Worm (Caenorhabditis elegans): ENCODE measurements around the gene inx-6.

inx-6 gene

DNA sequence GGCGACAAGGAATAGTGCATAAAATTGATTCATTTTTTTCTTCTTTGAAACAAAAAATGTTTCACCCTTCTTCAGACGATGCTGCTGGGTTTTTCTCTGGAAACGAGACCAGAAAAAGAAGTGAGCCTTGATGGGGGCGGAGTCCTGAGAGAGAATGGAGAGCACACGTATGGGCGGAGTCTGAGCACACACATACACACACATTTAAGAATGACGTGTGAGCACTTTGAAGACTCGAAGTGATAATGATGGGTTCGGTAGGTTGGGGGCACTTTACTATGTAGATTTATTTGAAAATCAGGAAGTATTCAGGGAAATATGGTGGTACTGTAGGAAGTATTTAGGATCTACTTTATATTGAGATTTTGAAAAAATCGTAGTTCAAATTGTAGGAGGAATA, 11.1 kb downstream of the inx-6 start, which contains the start of gene flp-9:
Gene flp-9 (minus strand): TSS at position 101 of the 400 bp plus-strand sequence.
- TF ChIP-seq fax-1 (tag; optimal IDR thresholded peaks at IDR 0.05) (no peak), pat-9 (tag; optimal IDR thresholded peaks at IDR 0.05) (no peak)

- TF ChIP-seq nhr-232 (tag; optimal IDR thresholded peaks at IDR 0.05), result no peak
- TF ChIP-seq unc-42 (tag; optimal IDR thresholded peaks at IDR 0.05), result peak; percentile 90
Measured at ce11 chrIV:12762782-12763181, 16.4 kb downstream of the inx-6 start.

DNA sequence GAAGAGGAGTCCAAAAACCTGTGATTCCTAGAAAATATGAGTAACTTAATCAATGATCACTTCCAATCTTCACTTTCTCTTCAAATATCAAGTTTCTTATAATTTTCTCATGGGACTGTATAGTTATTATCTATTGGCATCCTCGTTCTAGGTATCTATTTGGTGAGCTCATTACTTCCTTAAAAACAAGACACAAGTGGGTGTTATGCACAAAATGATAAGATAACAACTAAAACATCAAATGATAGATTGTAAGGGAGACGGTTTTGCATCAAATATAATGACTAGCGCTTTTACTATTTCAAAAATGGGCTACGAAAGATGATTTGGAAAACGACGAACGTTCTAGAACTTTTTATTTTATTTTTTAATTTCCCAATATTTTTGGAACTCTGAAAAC, 18.7 kb downstream of the inx-6 start, which contains the start of gene ZK897.10:
Gene ZK897.10 (plus strand): TSS at position 285 of the 400 bp plus-strand sequence.
- TF ChIP-seq elt-2 (tag; optimal IDR thresholded peaks at IDR 0.05), result peak; percentile 86
- TF ChIP-seq sox-2 (GFP tag; IDR thresholded peaks at IDR 0.05), result no peak

DNA sequence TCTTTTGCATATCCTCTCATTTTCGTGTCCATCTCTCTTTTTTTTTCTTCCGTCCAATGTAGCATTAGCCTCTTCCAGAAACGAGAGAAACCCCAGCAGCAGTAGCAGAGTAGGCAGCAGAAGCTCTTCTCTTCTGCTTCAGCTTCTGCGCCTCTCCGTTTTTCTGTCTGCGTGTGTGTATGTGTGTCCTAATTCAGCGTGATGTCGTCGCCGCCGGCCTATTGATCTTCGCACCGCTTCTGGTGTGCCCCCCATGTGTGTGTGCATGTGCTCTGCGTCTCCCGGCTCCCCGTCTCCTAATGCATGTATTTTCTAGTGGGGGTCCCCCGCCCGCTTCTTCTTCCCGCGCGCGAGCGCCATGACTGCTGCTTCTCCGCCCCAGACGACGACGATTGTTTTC, 25.0 kb downstream of the inx-6 start:
- TF ChIP-seq unc-3 (GFP tag; conservative IDR thresholded peaks at IDR 0.05) (no peak; the same call in 1 of the 2 replicates), unc-3 (tag; optimal IDR thresholded peaks at IDR 0.05) (peak; percentile 11), dmd-4 (tag; optimal IDR thresholded peaks at IDR 0.05; ENCODE audit: borderline replicate concordance) (peak; percentile 28), che-1 (tag; optimal IDR thresholded peaks at IDR 0.05) (no peak), pax-1 (tag; optimal IDR thresholded peaks at IDR 0.05) (no peak), F13H6.1 (tag; optimal IDR thresholded peaks at IDR 0.05) (peak; percentile 5), nfya-1 (tag; optimal IDR thresholded peaks at IDR 0.05) (peak; percentile 44), pqm-1 (tag; optimal IDR thresholded peaks at IDR 0.05) (no peak), tbx-2 (tag; optimal IDR thresholded peaks at IDR 0.05) (peak; percentile 65), ceh-34 (tag; optimal IDR thresholded peaks at IDR 0.05) (peak; percentile 59), pros-1 (tag; optimal IDR thresholded peaks at IDR 0.05) (peak; percentile 29), ceh-14 (tag; optimal IDR thresholded peaks at IDR 0.05) (peak; percentile 71), ceh-31 (tag; optimal IDR thresholded peaks at IDR 0.05) (peak; percentile 85), tbx-7 (tag; optimal IDR thresholded peaks at IDR 0.05) (no peak), syd-9 (tag; optimal IDR thresholded peaks at IDR 0.05) (peak; percentile 50), fax-1 (tag; optimal IDR thresholded peaks at IDR 0.05) (peak; percentile 67), unc-42 (tag; optimal IDR thresholded peaks at IDR 0.05) (peak; percentile 90), ceh-18 (tag; optimal IDR thresholded peaks at IDR 0.05) (peak; percentile 72), ets-4 (tag; optimal IDR thresholded peaks at IDR 0.05) (no peak), ceh-45 (GFP tag; IDR thresholded peaks at IDR 0.05) (0 out of 2 replicates have a peak, but pooled peaks have one; percentile 8), hlh-30 (tag; optimal IDR thresholded peaks at IDR 0.05; ENCODE audit: insufficient read depth) (peak; percentile 21), pha-4 (tag; optimal IDR thresholded peaks at IDR 0.05) (no peak), fkh-10 (GFP tag; optimal IDR thresholded peaks at IDR 0.05) (peak; percentile 50), ref-2 (tag; optimal IDR thresholded peaks at IDR 0.05) (peak; percentile 56), ceh-19 (GFP tag; optimal IDR thresholded peaks at IDR 0.05) (peak; percentile 1), mec-3 (tag; optimal IDR thresholded peaks at IDR 0.05; ENCODE audit: borderline replicate concordance) (peak; percentile 11), zip-5 (tag; optimal IDR thresholded peaks at IDR 0.05) (no peak), unc-86 (tag; optimal IDR thresholded peaks at IDR 0.05) (peak; percentile 25), hlh-6 (tag; optimal IDR thresholded peaks at IDR 0.05) (no peak), ceh-48 (tag; optimal IDR thresholded peaks at IDR 0.05) (peak; percentile 81), C08G9.2 (tag; optimal IDR thresholded peaks at IDR 0.05) (peak; percentile 50), madf-2 (tag; optimal IDR thresholded peaks at IDR 0.05) (no peak)

- TF ChIP-seq ahr-1 (tag; optimal IDR thresholded peaks at IDR 0.05) (no peak), ceh-31 (tag; optimal IDR thresholded peaks at IDR 0.05) (no peak), unc-55 (GFP tag; optimal IDR thresholded peaks at IDR 0.05) (no peak), unc-42 (tag; optimal IDR thresholded peaks at IDR 0.05) (peak; percentile 78), lim-6 (tag; optimal IDR thresholded peaks at IDR 0.05) (no peak), rnt-1 (tag; optimal IDR thresholded peaks at IDR 0.05) (no peak)
Measured at ce11 chrIV:12773519-12773918, 27.1 kb downstream of the inx-6 start, which contains the start of gene unc-31. Gene unc-31 (plus strand): TSS chrIV:12773867.
